Worm (Caenorhabditis elegans) whole organism, L1 larva: ENCODE data around the gene T19D7.5.
A peak's percentile ranks its signal among the peaks of the same experiment; 100 is the strongest.

Experiments
- C04F5.9 ChIP-seq: sonication (generic microtip); optimal IDR thresholded peaks from 2 replicates; lab custom pipeline; 2016; ENCODE audit warnings: missing genetic modification characterization, missing compliant biosample characterization
- F16B12.6 ChIP-seq: fragments of 150-350 bp; optimal IDR thresholded peaks from 2 replicates; lab custom pipeline; 2014; ENCODE audit warnings: missing biosample characterization, missing genetic modification characterization
- aly-2 ChIP-seq: fragments of 150-350 bp; optimal IDR thresholded peaks from 2 replicates; lab custom pipeline; 2014; ENCODE audit warnings: missing biosample characterization, missing genetic modification characterization
- blmp-1 ChIP-seq: fragments of 150-350 bp; optimal IDR thresholded peaks from 2 replicates; lab custom pipeline; 2014; ENCODE audit warnings: missing biosample characterization, missing genetic modification characterization
- ceh-8 ChIP-seq: fragments of 200-800 bp; sonication (Bioruptor generic); optimal IDR thresholded peaks from 2 replicates; lab custom pipeline; 2018; ENCODE audit warnings: mild to moderate bottlenecking, missing genetic modification characterization, moderate library complexity, missing compliant biosample characterization
- ces-1 ChIP-seq: fragments of 150-350 bp; optimal IDR thresholded peaks from 2 replicates; lab custom pipeline; 2014; ENCODE audit warnings: missing biosample characterization, missing genetic modification reagents, missing genetic modification characterization
- dsc-1 ChIP-seq: sonication (generic microtip); optimal IDR thresholded peaks from 2 replicates; lab custom pipeline; 2016; ENCODE audit warnings: mild to moderate bottlenecking, missing genetic modification characterization, missing compliant biosample characterization
- efl-1 ChIP-seq, 4 experiments: fragments of 150-350 bp; optimal IDR thresholded peaks in 3 of 4; peaks in 1 of 4; 1 replicate in 1 of 4; 2 replicates in 3 of 4; lab custom pipeline; 2014; ENCODE audit warnings: missing biosample characterization in 2 of 4, missing genetic modification characterization in 2 of 4, missing genetic modification reagents in 2 of 4
- fos-1 ChIP-seq: fragments of 150-350 bp; optimal IDR thresholded peaks from 2 replicates; lab custom pipeline; 2014; ENCODE audit warnings: missing biosample characterization, missing genetic modification characterization
- hlh-17 ChIP-seq: fragments of 200-800 bp; sonication (Bioruptor generic); optimal IDR thresholded peaks from 2 replicates; lab custom pipeline; 2018; ENCODE audit warnings: missing genetic modification characterization, mild to moderate bottlenecking, missing compliant biosample characterization, moderate library complexity, borderline replicate concordance
- irx-1 ChIP-seq: sonication (generic microtip); optimal IDR thresholded peaks from 2 replicates; lab custom pipeline; 2016; ENCODE audit warnings: missing genetic modification characterization, missing compliant biosample characterization
- lin-13 ChIP-seq: fragments of 150-350 bp; optimal IDR thresholded peaks from 2 replicates; lab custom pipeline; 2014; ENCODE audit warnings: missing biosample characterization, missing genetic modification reagents, missing genetic modification characterization
- lin-14 ChIP-seq: fragments of 200-800 bp; sonication (Bioruptor generic); optimal IDR thresholded peaks from 2 replicates; lab custom pipeline; 2018; ENCODE audit warnings: mild to moderate bottlenecking, missing genetic modification characterization, moderate library complexity, missing compliant biosample characterization
- lin-35 ChIP-seq, 2 experiments: fragments of 150-350 bp; optimal IDR thresholded peaks; 2 replicates each; lab custom pipeline; 2014; ENCODE audit warnings: missing biosample characterization in 2 of 2, missing genetic modification characterization in 2 of 2, missing genetic modification reagents in 2 of 2
- mdl-1 ChIP-seq, 2 experiments: fragments of 150-350 bp; optimal IDR thresholded peaks; 2 replicates each; lab custom pipeline; 2014 to 2017; ENCODE audit warnings: missing biosample characterization in 2 of 2, missing genetic modification characterization in 2 of 2, inconsistent platforms in 1 of 2
- mep-1 ChIP-seq: fragments of 150-350 bp; optimal IDR thresholded peaks from 2 replicates; lab custom pipeline; 2014; ENCODE audit warnings: missing biosample characterization, missing genetic modification characterization
- nhr-12 ChIP-seq: sonication (generic microtip); optimal IDR thresholded peaks from 2 replicates; lab custom pipeline; 2017; ENCODE audit warnings: missing biosample characterization, missing genetic modification characterization
- nhr-237 ChIP-seq: fragments of 150-350 bp; optimal IDR thresholded peaks from 2 replicates; lab custom pipeline; 2014; ENCODE audit warnings: missing biosample characterization, missing genetic modification characterization
- nhr-47 ChIP-seq: sonication (generic microtip); optimal IDR thresholded peaks from 2 replicates; lab custom pipeline; 2016; ENCODE audit warnings: mild to moderate bottlenecking, missing genetic modification characterization, moderate library complexity, missing compliant biosample characterization
- nhr-77 ChIP-seq: fragments of 150-350 bp; optimal IDR thresholded peaks from 2 replicates; lab custom pipeline; 2014; ENCODE audit warnings: missing biosample characterization, missing genetic modification characterization
- nhr-84 ChIP-seq: sonication (generic microtip); optimal IDR thresholded peaks from 2 replicates; lab custom pipeline; 2017; ENCODE audit warnings: missing biosample characterization, missing genetic modification characterization
- pax-3 ChIP-seq: fragments of 200-800 bp; sonication (Bioruptor generic); optimal IDR thresholded peaks from 2 replicates; lab custom pipeline; 2018; ENCODE audit warnings: mild to moderate bottlenecking, missing genetic modification characterization, moderate library complexity, missing compliant biosample characterization
- pqm-1 ChIP-seq: sonication (generic microtip); optimal IDR thresholded peaks from 3 replicates; lab custom pipeline; 2017; ENCODE audit warnings: missing biosample characterization, missing genetic modification characterization
- rnt-1 ChIP-seq: sonication (generic microtip); optimal IDR thresholded peaks from 2 replicates; lab custom pipeline; 2016; ENCODE audit warnings: mild to moderate bottlenecking, missing genetic modification characterization, moderate library complexity, missing compliant biosample characterization
- snu-23 ChIP-seq: sonication (generic microtip); optimal IDR thresholded peaks from 2 replicates; lab custom pipeline; 2016; ENCODE audit warnings: missing genetic modification characterization, missing compliant biosample characterization
- sptf-1 ChIP-seq: fragments of 150-350 bp; optimal IDR thresholded peaks from 2 replicates; lab custom pipeline; 2014; ENCODE audit warnings: missing biosample characterization, missing genetic modification characterization
- swsn-7 ChIP-seq: sonication (generic microtip); optimal IDR thresholded peaks from 2 replicates; lab custom pipeline; 2016; ENCODE audit warnings: missing genetic modification characterization, missing compliant biosample characterization
- tbx-2 ChIP-seq: sonication (generic microtip); optimal IDR thresholded peaks from 2 replicates; lab custom pipeline; 2016; ENCODE audit warnings: missing genetic modification characterization, missing compliant biosample characterization
- unc-30 ChIP-seq: sonication (generic microtip); optimal IDR thresholded peaks from 2 replicates; lab custom pipeline; 2017; ENCODE audit warnings: missing biosample characterization, missing genetic modification characterization
- unc-86 ChIP-seq: sonication (generic microtip); optimal IDR thresholded peaks from 2 replicates; lab custom pipeline; 2016; ENCODE audit warnings: missing genetic modification characterization, missing compliant biosample characterization
- unc-98 ChIP-seq: fragments of 200-800 bp; sonication (Bioruptor generic); IDR thresholded peaks from 2 replicates; pipeline ENCODE4 v1.3.6; 2022; ENCODE audit warnings: missing genetic modification characterization, missing compliant biosample characterization
- xbp-1 ChIP-seq: sonication (generic microtip); optimal IDR thresholded peaks from 2 replicates; lab custom pipeline; 2016; ENCODE audit warnings: missing genetic modification characterization, missing compliant biosample characterization
- zip-4 ChIP-seq: fragments of 200-800 bp; sonication (Bioruptor generic); optimal IDR thresholded peaks from 2 replicates; lab custom pipeline; 2018; ENCODE audit warnings: mild to moderate bottlenecking, missing genetic modification characterization, moderate library complexity, missing compliant biosample characterization

Gene T19D7.5

DNA sequence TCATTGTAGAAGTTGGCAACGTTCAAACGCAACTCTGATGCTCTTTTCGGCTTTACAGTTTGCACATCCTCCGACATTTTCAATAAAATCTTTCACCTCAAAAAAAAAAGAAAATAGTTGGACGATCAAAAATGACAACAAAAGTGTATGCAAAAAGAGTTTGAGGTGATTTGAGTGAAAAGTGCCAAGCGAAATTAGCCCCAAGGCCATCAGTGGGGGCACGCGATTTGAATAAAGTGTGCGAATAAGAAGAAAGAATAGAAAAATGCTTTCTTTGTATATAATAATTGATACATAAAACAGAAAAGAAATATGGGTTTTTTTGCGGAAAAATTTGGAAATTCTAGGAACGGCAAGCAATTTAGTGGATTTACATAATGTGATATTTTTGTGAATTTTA is at the start of gene T19D7.5:
T19D7.5 (minus strand) TSS at position 101 of the 400 bp plus-strand sequence.
- TF ChIP-seq tbx-2 (tag; lab: Kevin White, UChicago) = no peak
- no peak for TF ChIP-seq nhr-77 (tag; lab: Kevin White, UChicago)
- TF ChIP-seq fos-1 (tag; lab: Kevin White, UChicago) = no peak
- no peak for TF ChIP-seq F16B12.6 (tag; lab: Kevin White, UChicago)
- no peak for TF ChIP-seq lin-35 (GFP tag; optimal IDR thresholded peaks at IDR 0.05; lab: Kevin White, UChicago)
- TF ChIP-seq xbp-1 (tag; lab: Kevin White, UChicago) = no peak
- no peak for TF ChIP-seq aly-2 (tag; lab: Kevin White, UChicago)
- peak; percentile 9 for TF ChIP-seq lin-14 (GFP tag; lab: Kevin White, UChicago)
- no peak for TF ChIP-seq ces-1 (GFP tag; lab: Kevin White, UChicago)

DNA sequence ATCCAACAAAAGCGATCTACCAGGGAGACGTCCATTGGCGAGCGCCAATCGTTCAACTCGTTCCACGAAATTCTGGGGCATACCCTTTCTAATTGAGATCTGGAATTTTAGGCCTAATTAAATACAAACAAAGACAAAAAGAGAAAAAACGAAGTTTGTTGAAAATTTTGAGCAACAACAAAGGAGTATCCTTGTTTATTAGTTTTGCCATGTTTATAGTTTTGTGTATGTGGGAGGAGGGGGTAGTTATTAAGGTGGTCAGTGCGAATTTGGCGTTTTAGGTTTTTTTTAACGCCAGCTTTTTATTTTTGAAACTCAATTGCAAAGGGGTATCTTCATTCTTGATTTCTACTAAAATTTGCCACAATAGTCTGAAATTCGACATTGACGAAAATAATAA is 48.4 kb upstream of the T19D7.5 start, which contains the start of gene irk-2:
irk-2 (minus strand) TSS at position 101 of the 400 bp plus-strand sequence.
- no peak for TF ChIP-seq aly-2 (tag; lab: Kevin White, UChicago)
- TF ChIP-seq ceh-8 (GFP tag; lab: Kevin White, UChicago) = no peak
- no peak for TF ChIP-seq tbx-2 (tag; lab: Kevin White, UChicago)
- TF ChIP-seq zip-4 (GFP tag; lab: Kevin White, UChicago) = no peak
- no peak for TF ChIP-seq F16B12.6 (tag; lab: Kevin White, UChicago)
- TF ChIP-seq C04F5.9 (tag; lab: Kevin White, UChicago) = no peak
- TF ChIP-seq pqm-1 (tag; lab: Kevin White, UChicago) = no peak
- TF ChIP-seq lin-35 (GFP tag; optimal IDR thresholded peaks at IDR 0.05; lab: Kevin White, UChicago) = no peak
- TF ChIP-seq nhr-12 (tag; lab: Kevin White, UChicago) = no peak

DNA sequence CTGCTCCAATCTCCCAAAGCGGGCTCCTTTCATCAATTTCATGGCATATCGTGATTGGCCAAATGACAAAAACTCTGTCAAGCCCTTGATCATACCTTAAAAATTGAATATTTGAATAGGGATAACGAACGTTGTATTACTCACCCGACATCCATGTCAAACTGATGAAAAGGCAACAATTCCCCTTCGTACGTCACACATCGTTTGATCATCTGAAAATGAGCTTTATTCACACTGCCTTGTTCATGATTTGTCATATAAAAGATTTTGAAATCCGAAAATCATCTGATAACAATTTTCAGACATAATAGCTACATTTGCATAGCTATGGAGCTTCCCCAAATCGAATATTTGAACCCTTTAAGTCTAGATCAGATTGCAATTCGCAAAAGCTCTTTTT is 40.5 kb upstream of the T19D7.5 start, which contains the start of gene M02A10.1:
M02A10.1 (plus strand) TSS at position 301 of the 400 bp plus-strand sequence.
- TF ChIP-seq blmp-1 (tag; lab: Kevin White, UChicago) (no peak), irx-1 (tag; lab: Kevin White, UChicago) (no peak), nhr-12 (tag; lab: Kevin White, UChicago) (no peak), sptf-1 (tag; lab: Kevin White, UChicago) (no peak), snu-23 (GFP tag; lab: Kevin White, UChicago) (no peak), unc-30 (tag; lab: Kevin White, UChicago) (no peak), pax-3 (no peak), unc-86 (tag; lab: Kevin White, UChicago) (no peak), nhr-84 (tag; lab: Kevin White, UChicago) (no peak), swsn-7 (tag; lab: Kevin White, UChicago) (no peak), mdl-1 (tag; optimal IDR thresholded peaks at IDR 0.05; lab: Kevin White, UChicago) (no peak), lin-13 (GFP tag; lab: Kevin White, UChicago) (no peak), nhr-47 (tag; lab: Kevin White, UChicago) (no peak)

DNA sequence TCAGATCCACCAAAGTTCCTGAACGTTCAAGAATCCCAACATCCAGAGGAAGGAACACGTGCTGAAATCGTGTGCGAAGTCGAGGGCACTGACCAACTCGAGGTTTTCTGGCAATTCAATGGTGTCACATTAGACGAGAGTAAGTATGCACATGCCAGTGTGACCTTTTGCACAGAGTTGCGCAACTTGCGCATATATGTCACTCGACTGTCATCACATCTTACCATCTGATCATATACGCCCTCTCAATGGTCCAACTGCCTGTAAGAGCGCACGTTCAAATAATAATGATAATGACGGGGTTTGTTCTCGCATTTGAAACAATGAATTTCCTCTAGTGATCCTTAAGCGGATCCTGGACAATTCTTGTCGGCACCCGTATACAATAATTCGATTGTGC is 30.2 kb upstream of the T19D7.5 start:
- no peak for TF ChIP-seq efl-1 (optimal IDR thresholded peaks at IDR 0.05; lab: Kevin White, UChicago)
- peak in 1 of 2 experiments; percentile 37 for TF ChIP-seq efl-1 (GFP tag; optimal IDR thresholded peaks at IDR 0.05 in 1 of 2; lab: Kevin White, UChicago)
- TF ChIP-seq hlh-17 (GFP tag; lab: Kevin White, UChicago) = no peak

DNA sequence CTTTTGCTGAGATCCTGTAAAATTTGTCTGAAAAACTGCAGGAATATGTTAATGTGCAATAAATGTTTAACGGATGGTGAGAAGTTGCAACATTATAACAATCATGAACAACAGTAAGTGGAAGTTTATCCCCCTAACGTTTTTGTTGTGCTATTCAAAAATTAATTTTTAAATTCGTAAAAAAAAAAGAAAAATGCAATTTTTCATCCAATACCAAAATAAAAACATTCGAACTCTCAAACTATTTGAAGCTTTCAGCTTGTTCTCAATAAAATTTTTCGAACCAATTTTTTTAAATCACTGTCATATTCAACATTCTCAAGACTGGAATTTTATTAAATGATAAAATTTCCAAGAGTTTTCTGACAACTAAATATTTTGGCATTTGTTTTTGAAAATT is 25.6 kb upstream of the T19D7.5 start, which contains the start of gene ncam-1:
ncam-1 (plus strand) TSS at position 301 of the 400 bp plus-strand sequence.
- no peak for TF ChIP-seq aly-2 (tag; lab: Kevin White, UChicago)
- TF ChIP-seq nhr-237 (tag; lab: Kevin White, UChicago) = no peak
- TF ChIP-seq nhr-84 (tag; lab: Kevin White, UChicago) = no peak
- no peak for TF ChIP-seq rnt-1 (tag; lab: Kevin White, UChicago)
- no peak for TF ChIP-seq unc-98
- TF ChIP-seq snu-23 (GFP tag; lab: Kevin White, UChicago) = no peak
- no peak for TF ChIP-seq irx-1 (tag; lab: Kevin White, UChicago)
- no peak for TF ChIP-seq mep-1 (tag; lab: Kevin White, UChicago)
- TF ChIP-seq F16B12.6 (tag; lab: Kevin White, UChicago) = no peak
- TF ChIP-seq dsc-1 = no peak
- TF ChIP-seq lin-13 (GFP tag; lab: Kevin White, UChicago) = no peak
